Fruit fly (Drosophila melanogaster): ENCODE results near the gene CG13445.

The CG13445 gene

dm6 chr3L:15823780-15824423 lies 14.6 kb downstream of the CG13445 start (continued):
- TF ChIP-seq tio (GFP tag; optimal IDR thresholded peaks at IDR 0.05): no peak
- TF ChIP-seq gro (GFP tag; optimal IDR thresholded peaks at IDR 0.05): peak; percentile 13
- TF ChIP-seq Sox100B (GFP tag; optimal IDR thresholded peaks at IDR 0.05): peak; percentile 42
- TF ChIP-seq PHDP (tag; optimal IDR thresholded peaks at IDR 0.05): peak; percentile 34
- peak; percentile 17 for TF ChIP-seq CG13424 (tag; optimal IDR thresholded peaks at IDR 0.05)
- 0 out of 2 replicates have a peak, but pooled peaks have one; percentile 26 for TF ChIP-seq sob (GFP tag; IDR thresholded peaks at IDR 0.05)
- TF ChIP-seq CG32767 (GFP tag; IDR thresholded peaks at IDR 0.05): 0 out of 2 replicates have a peak, but pooled peaks have one; percentile 12
- no peak for TF ChIP-seq CG8290 (GFP tag; optimal IDR thresholded peaks at IDR 0.05)
- TF ChIP-seq CG8290 (tag; optimal IDR thresholded peaks at IDR 0.05): peak in 1 of 2 experiments; percentile 40
- peak; percentile 10 for TF ChIP-seq Hey (tag; optimal IDR thresholded peaks at IDR 0.05)
- 0 out of 2 replicates have a peak, but pooled peaks have one; percentile 7 for TF ChIP-seq stc (GFP tag; IDR thresholded peaks at IDR 0.05)
- peak in 1 of 2 experiments; percentile 37 for TF ChIP-seq eve (GFP tag; optimal IDR thresholded peaks at IDR 0.05)
- peak; percentile 74 for TF ChIP-seq D19A (tag; optimal IDR thresholded peaks at IDR 0.05)
- peak; percentile 99 for TF ChIP-seq MTF-1 (GFP tag; optimal IDR thresholded peaks at IDR 0.05; ENCODE audit: borderline replicate concordance)
- no peak for TF ChIP-seq CG6689 (GFP tag; IDR thresholded peaks at IDR 0.05)
- no peak for TF ChIP-seq Vsx1 (GFP tag; optimal IDR thresholded peaks at IDR 0.05)
- TF ChIP-seq salm (tag; optimal IDR thresholded peaks at IDR 0.05): peak; percentile 34
- TF ChIP-seq gem (tag; optimal IDR thresholded peaks at IDR 0.05): peak; percentile 46
- TF ChIP-seq sug (tag; optimal IDR thresholded peaks at IDR 0.05): peak; percentile 42
- TF ChIP-seq CG13296 (GFP tag; optimal IDR thresholded peaks at IDR 0.05): peak; percentile 36
- TF ChIP-seq exex (tag; optimal IDR thresholded peaks at IDR 0.05): peak; percentile 87
- 0 out of 2 replicates have a peak, but pooled peaks have one; percentile 42 for TF ChIP-seq GATAe (GFP tag; conservative IDR thresholded peaks at IDR 0.05)
- peak; percentile 26 for TF ChIP-seq caup (GFP tag; optimal IDR thresholded peaks at IDR 0.05; ENCODE audit: severe bottlenecking)
- peak; percentile 32 for TF ChIP-seq CG2678 (tag; optimal IDR thresholded peaks at IDR 0.05)
- TF ChIP-seq row (GFP tag; IDR thresholded peaks at IDR 0.05): 0 out of 3 replicates have a peak, but pooled peaks have one; percentile 5
- peak; percentile 7 for TF ChIP-seq Fer1 (GFP tag; optimal IDR thresholded peaks at IDR 0.05)
- TF ChIP-seq Aef1 (GFP tag; IDR thresholded peaks at IDR 0.05): peak; percentile 23; the same call in 1 of the 3 replicates
- TF ChIP-seq CG13894 (tag; optimal IDR thresholded peaks at IDR 0.05): peak; percentile 11
- peak; percentile 14 for TF ChIP-seq CrebB (tag; optimal IDR thresholded peaks at IDR 0.05)
- TF ChIP-seq CG18599 (GFP tag; optimal IDR thresholded peaks at IDR 0.05): peak; percentile 56
- TF ChIP-seq CG7745 (tag; optimal IDR thresholded peaks at IDR 0.05): peak; percentile 5

DNA sequence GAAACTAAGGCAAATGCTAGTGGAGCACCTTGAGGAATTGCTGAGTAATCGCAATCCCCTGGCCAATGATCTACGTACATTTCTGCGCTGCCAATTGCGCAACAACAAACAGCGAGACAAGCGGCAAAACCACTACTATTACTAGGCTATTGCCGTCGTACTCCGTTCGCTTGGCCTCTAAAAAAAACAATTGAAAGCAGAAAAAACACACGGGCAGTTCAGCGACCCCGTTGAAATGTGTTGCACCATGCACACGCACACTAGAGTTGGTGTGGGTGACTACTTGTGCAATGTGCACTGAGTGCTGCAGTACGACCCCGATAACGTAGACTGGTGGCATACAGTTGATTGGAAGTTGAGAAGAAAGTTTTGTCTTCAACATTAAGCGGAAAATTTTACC lies 15.3 kb downstream of the CG13445 start:
- TF ChIP-seq Med (GFP tag) (peak; percentile 15), kni (GFP tag; optimal IDR thresholded peaks at IDR 0.05) (peak; percentile 36), ewg (GFP tag; optimal IDR thresholded peaks at IDR 0.05) (no peak), CG18476 (GFP tag; optimal IDR thresholded peaks at IDR 0.05) (no peak), sd (tag; optimal IDR thresholded peaks at IDR 0.05) (peak; percentile 46), Nf-YB (GFP tag; optimal IDR thresholded peaks at IDR 0.05) (no peak), ash1 (GFP tag; optimal IDR thresholded peaks at IDR 0.05) (peak; percentile 1), CkIIα-i1 (GFP tag; IDR thresholded peaks at IDR 0.05) (peak; percentile 12; the same call in 1 of the 2 replicates), CG10209 (GFP tag; optimal IDR thresholded peaks at IDR 0.05) (no peak), sens (GFP tag) (peak; percentile 24), HmgZ (tag; optimal IDR thresholded peaks at IDR 0.05) (peak; percentile 17), CG2199 (GFP tag; IDR thresholded peaks at IDR 0.05) (peak; percentile 89; the same call in 2 of the 3 replicates), ci (GFP tag; IDR thresholded peaks at IDR 0.05) (peak; percentile 59), Drgx (GFP tag; IDR thresholded peaks at IDR 0.05) (peak; percentile 57), inv (GFP tag; IDR thresholded peaks at IDR 0.05; ENCODE audit: partially characterized antibody) (0 out of 2 replicates have a peak, but pooled peaks have one; percentile 6), sqz (GFP tag; optimal IDR thresholded peaks at IDR 0.05) (peak; percentile 39), Sin3A (optimal IDR thresholded peaks at IDR 0.05) (no peak), Pdp1 (GFP tag; optimal IDR thresholded peaks at IDR 0.05) (peak in 1 of 2 experiments; percentile 96), slbo (GFP tag; IDR thresholded peaks at IDR 0.05) (peak; percentile 25; the same call in 1 of the 2 replicates)
